Worm (Caenorhabditis elegans): ENCODE results near the gene F44D12.6.

Gene F44D12.6

ce11 chrIV:9994895-9995394 lies 38.2 kb upstream of the F44D12.6 start, which contains the start of gene uba-1 (continued):
- TF ChIP-seq ceh-44 (GFP tag; IDR thresholded peaks at IDR 0.05) (no peak), hlh-30 (tag; optimal IDR thresholded peaks at IDR 0.05; ENCODE audit: insufficient read depth) (peak; percentile 9), ceh-82 (tag; optimal IDR thresholded peaks at IDR 0.05) (no peak), nhr-48 (tag; optimal IDR thresholded peaks at IDR 0.05) (peak; percentile 53), skn-1 (tag; optimal IDR thresholded peaks at IDR 0.05) (no peak), T20F7.1 (GFP tag; optimal IDR thresholded peaks at IDR 0.05) (peak; percentile 78), mep-1 (tag; optimal IDR thresholded peaks at IDR 0.05) (peak; percentile 80), hif-1 (tag; optimal IDR thresholded peaks at IDR 0.05) (no peak), nhr-25 (tag; optimal IDR thresholded peaks at IDR 0.05; ENCODE audit: borderline replicate concordance, insufficient read depth) (peak; percentile 36), lin-39 (tag; optimal IDR thresholded peaks at IDR 0.05) (no peak), spr-1 (tag; optimal IDR thresholded peaks at IDR 0.05) (peak; percentile 13), T26A8.4 (GFP tag; IDR thresholded peaks at IDR 0.05) (peak; percentile 75), fos-1 (tag; optimal IDR thresholded peaks at IDR 0.05) (no peak), D1046.2 (GFP tag; IDR thresholded peaks at IDR 0.05) (no peak), zfp-2 (tag; optimal IDR thresholded peaks at IDR 0.05) (no peak), Y48G9A.11 (GFP tag; IDR thresholded peaks at IDR 0.05) (no peak), F49E8.2 (tag; optimal IDR thresholded peaks at IDR 0.05; ENCODE audit: borderline replicate concordance) (no peak), F10B5.3 (tag; optimal IDR thresholded peaks at IDR 0.05) (no peak), attf-4 (tag; optimal IDR thresholded peaks at IDR 0.05) (no peak), ZK546.5 (tag; optimal IDR thresholded peaks at IDR 0.05) (no peak), egl-43 (GFP tag; IDR thresholded peaks at IDR 0.05) (0 out of 2 replicates have a peak, but pooled peaks have one; percentile 19), php-3 (GFP tag; IDR thresholded peaks at IDR 0.05) (no peak), nhr-237 (tag; optimal IDR thresholded peaks at IDR 0.05) (no peak), mxl-2 (GFP tag; conservative IDR thresholded peaks at IDR 0.05) (no peak), jun-1 (tag; optimal IDR thresholded peaks at IDR 0.05) (no peak), nhr-42 (GFP tag; IDR thresholded peaks at IDR 0.05) (0 out of 2 replicates have a peak, but pooled peaks have one; percentile 41), dmd-6 (GFP tag; IDR thresholded peaks at IDR 0.05) (peak; percentile 21; the same call in 1 of the 2 replicates), ceh-62 (tag; optimal IDR thresholded peaks at IDR 0.05) (no peak), vab-7 (GFP tag; IDR thresholded peaks at IDR 0.05) (0 out of 2 replicates have a peak, but pooled peaks have one; percentile 15)

- peak; percentile 67 for TF ChIP-seq hlh-11 (tag; optimal IDR thresholded peaks at IDR 0.05)
- no peak for TF ChIP-seq daf-12 (tag; optimal IDR thresholded peaks at IDR 0.05)
- 0 out of 2 replicates have a peak, but pooled peaks have one; percentile 37 for TF ChIP-seq snpc-1.2 (GFP tag; IDR thresholded peaks at IDR 0.05)
- no peak for TF ChIP-seq dmd-8 (GFP tag; IDR thresholded peaks at IDR 0.05)
- peak; percentile 30 for TF ChIP-seq hlh-30 (tag; optimal IDR thresholded peaks at IDR 0.05; ENCODE audit: insufficient read depth)
- TF ChIP-seq rbr-2 (tag; optimal IDR thresholded peaks at IDR 0.05): no peak
- TF ChIP-seq nhr-237 (tag; optimal IDR thresholded peaks at IDR 0.05): no peak
- TF ChIP-seq ceh-20 (GFP tag; IDR thresholded peaks at IDR 0.05): no peak
- TF ChIP-seq jun-1 (tag; optimal IDR thresholded peaks at IDR 0.05): no peak
- no peak for TF ChIP-seq hmg-1.1 (GFP tag; IDR thresholded peaks at IDR 0.05)
- peak in 1 of 2 experiments; percentile 32 for TF ChIP-seq mdl-1 (tag; optimal IDR thresholded peaks at IDR 0.05)
- TF ChIP-seq ceh-28 (tag; optimal IDR thresholded peaks at IDR 0.05): no peak
- no peak for TF ChIP-seq daf-19 (GFP tag; conservative IDR thresholded peaks at IDR 0.05)
- no peak for TF ChIP-seq egl-43 (GFP tag; IDR thresholded peaks at IDR 0.05)
- TF ChIP-seq ceh-82 (tag; optimal IDR thresholded peaks at IDR 0.05): no peak
- no peak for TF ChIP-seq nhr-102 (tag; optimal IDR thresholded peaks at IDR 0.05)
- TF ChIP-seq duxl-1 (tag; optimal IDR thresholded peaks at IDR 0.05; ENCODE audit: poor library complexity): no peak
- no peak for TF ChIP-seq lin-39 (tag; optimal IDR thresholded peaks at IDR 0.05)
- peak in 1 of 2 experiments; percentile 13 for TF ChIP-seq hif-1 (tag; optimal IDR thresholded peaks at IDR 0.05)
- no peak for TF ChIP-seq dmd-9 (GFP tag; IDR thresholded peaks at IDR 0.05)
- TF ChIP-seq ztf-11 (tag; optimal IDR thresholded peaks at IDR 0.05): no peak
- no peak for TF ChIP-seq skn-1 (tag; optimal IDR thresholded peaks at IDR 0.05)
- no peak for TF ChIP-seq pha-4 (GFP tag; IDR thresholded peaks at IDR 0.05)
- TF ChIP-seq pha-4 (tag; optimal IDR thresholded peaks at IDR 0.05): peak; percentile 48
- no peak for TF ChIP-seq zag-1 (tag; optimal IDR thresholded peaks at IDR 0.05)
- TF ChIP-seq Y48G9A.11 (GFP tag; IDR thresholded peaks at IDR 0.05): 0 out of 2 replicates have a peak, but pooled peaks have one; percentile 20
- no peak for TF ChIP-seq nhr-77 (tag; optimal IDR thresholded peaks at IDR 0.05)
- TF ChIP-seq fos-1 (tag; optimal IDR thresholded peaks at IDR 0.05): no peak
Measured at ce11 chrIV:9998487-9999218, 34.5 kb upstream of the F44D12.6 start, which contains the start of gene pyp-1. Gene pyp-1, minus strand, starts transcription at chrIV:9998925.

Measured in whole organism, L4 larva.